Worm (Caenorhabditis elegans) whole organism, early embryonic: ENCODE results near the gene raga-1.

ENCODE experiments used
- B0310.2 ChIP-seq: sonication (generic microtip); optimal IDR thresholded peaks from 2 replicates; lab custom pipeline; 2016; ENCODE audit warnings: mild to moderate bottlenecking, missing genetic modification characterization, missing compliant biosample characterization
- F13C5.2 ChIP-seq: sonication (generic microtip); optimal IDR thresholded peaks from 2 replicates; lab custom pipeline; 2017; ENCODE audit warnings: mild to moderate bottlenecking, missing genetic modification characterization, inconsistent platforms, missing compliant biosample characterization
- aly-1 ChIP-seq: sonication (generic microtip); optimal IDR thresholded peaks from 2 replicates; lab custom pipeline; 2016; ENCODE audit warnings: missing genetic modification characterization, missing compliant biosample characterization
- ama-1 ChIP-seq: fragments of 150-350 bp; optimal IDR thresholded peaks from 2 replicates; lab custom pipeline; 2014
- ceh-13 ChIP-seq: fragments of 200-800 bp; sonication (Bioruptor generic); optimal IDR thresholded peaks from 2 replicates; lab custom pipeline; 2018; ENCODE audit warnings: mild to moderate bottlenecking, missing genetic modification characterization, missing compliant biosample characterization
- ceh-36 ChIP-seq: sonication (generic microtip); optimal IDR thresholded peaks from 2 replicates; lab custom pipeline; 2016; ENCODE audit warnings: missing genetic modification characterization, inconsistent platforms, missing compliant biosample characterization
- ets-7 ChIP-seq: sonication (generic microtip); optimal IDR thresholded peaks from 2 replicates; lab custom pipeline; 2016; ENCODE audit warnings: missing genotype, missing genetic modification characterization, missing compliant biosample characterization
- flt-1 ChIP-seq: fragments of 200-800 bp; sonication (Bioruptor generic); IDR thresholded peaks from 2 replicates; pipeline ENCODE4 v1.3.6; 2022; ENCODE audit warnings: missing genetic modification characterization, missing compliant biosample characterization
- hmbx-1 ChIP-seq: sonication (generic microtip); optimal IDR thresholded peaks from 2 replicates; lab custom pipeline; 2016; ENCODE audit warnings: mild to moderate bottlenecking, missing genetic modification characterization, missing compliant biosample characterization
- hmg-4 ChIP-seq: fragments of 200-800 bp; sonication (Bioruptor generic); optimal IDR thresholded peaks from 2 replicates; lab custom pipeline; 2018; ENCODE audit warnings: mild to moderate bottlenecking, missing genetic modification characterization, missing compliant biosample characterization
- hnd-1 ChIP-seq: sonication (generic microtip); optimal IDR thresholded peaks from 2 replicates; lab custom pipeline; 2016; ENCODE audit warnings: missing genetic modification characterization, missing compliant biosample characterization
- pes-1 ChIP-seq: fragments of 200-800 bp; sonication (Bioruptor generic); IDR thresholded peaks from 2 replicates; pipeline ENCODE4 v1.3.6; 2022; ENCODE audit warnings: missing genetic modification reagents, missing genetic modification characterization, missing compliant biosample characterization
- scrt-1 ChIP-seq: fragments of 200-800 bp; sonication (Bioruptor generic); IDR thresholded peaks from 2 replicates; pipeline ENCODE4 v1.3.6; 2022; ENCODE audit warnings: missing genetic modification characterization, missing compliant biosample characterization
- sea-1 ChIP-seq: fragments of 200-800 bp; sonication (Bioruptor generic); conservative IDR thresholded peaks from 2 replicates; pipeline ENCODE4 v1.3.6; 2022; ENCODE audit warnings: missing genetic modification characterization, missing compliant biosample characterization
- tbx-11 ChIP-seq: fragments of 200-800 bp; sonication (Bioruptor generic); IDR thresholded peaks from 2 replicates; pipeline ENCODE4 v1.3.6; 2022; ENCODE audit warnings: missing genetic modification characterization, missing compliant biosample characterization
- tbx-37 ChIP-seq: fragments of 200-800 bp; sonication (Bioruptor generic); conservative IDR thresholded peaks from 2 replicates; pipeline ENCODE4 v1.3.6; 2022; ENCODE audit warnings: missing genetic modification reagents, missing genetic modification characterization, missing compliant biosample characterization
- tra-4 ChIP-seq: sonication (generic microtip); optimal IDR thresholded peaks from 2 replicates; lab custom pipeline; 2017; ENCODE audit warnings: missing genetic modification characterization, missing compliant biosample characterization

raga-1 gene

DNA sequence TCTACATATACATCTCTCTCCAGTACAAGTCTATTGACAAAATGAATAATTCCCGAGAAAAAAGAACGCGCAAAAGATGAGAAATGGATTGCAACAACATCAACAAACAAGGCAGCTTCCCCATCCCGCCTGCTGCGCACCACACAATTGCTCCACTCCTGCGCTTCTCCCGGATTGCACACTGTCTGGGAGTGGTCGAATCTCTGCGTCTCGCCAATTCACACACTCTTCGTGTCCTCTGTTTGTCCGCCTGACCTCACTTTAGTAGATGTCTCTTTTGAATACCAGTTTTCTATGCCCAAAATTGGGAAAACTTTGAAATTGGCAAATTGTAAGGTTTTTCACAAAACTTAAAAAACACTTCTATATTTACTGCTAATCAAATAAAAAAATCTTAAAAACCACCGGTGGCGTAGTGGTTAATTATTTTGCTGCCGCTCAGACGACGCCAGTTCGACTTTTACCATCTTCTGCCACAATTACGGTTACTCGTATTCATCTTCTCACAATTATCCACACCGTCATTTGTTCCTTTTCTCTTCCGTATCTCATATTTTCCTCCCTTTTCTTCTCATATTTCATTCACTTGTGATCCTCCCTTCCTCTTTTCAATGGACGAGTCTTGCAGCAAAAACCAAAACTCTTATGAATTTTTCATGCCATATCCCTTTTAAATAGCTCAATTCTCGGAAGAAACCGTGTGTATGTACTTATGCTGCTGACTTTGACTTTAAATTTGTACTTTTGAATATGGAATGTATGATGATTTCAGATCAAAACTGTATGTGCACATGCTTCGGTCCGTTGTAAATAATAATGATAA is 4.7 kb downstream of the raga-1 start, which contains the start of gene rsf-1:
Gene rsf-1 (plus strand): TSS at position 773 of the 823 bp plus-strand sequence.
- TF ChIP-seq hmbx-1 (tag; lab: Kevin White, UChicago) = no peak
- TF ChIP-seq tbx-37 (GFP tag; lab: Robert Waterston, UW) = no peak
- TF ChIP-seq hnd-1 (tag; lab: Kevin White, UChicago) = no peak
- TF ChIP-seq ets-7 = no peak
- TF ChIP-seq flt-1 (GFP tag; lab: Robert Waterston, UW) = no peak
- no peak for TF ChIP-seq ceh-36 (tag; lab: Kevin White, UChicago)
- no peak for TF ChIP-seq B0310.2 (tag; lab: Kevin White, UChicago)
- TF ChIP-seq F13C5.2 (tag; lab: Kevin White, UChicago) = no peak
- no peak for TF ChIP-seq ama-1 (lab: Kevin White, UChicago)
- TF ChIP-seq scrt-1 (GFP tag; lab: Robert Waterston, UW) = no peak
- TF ChIP-seq tra-4 (tag; lab: Kevin White, UChicago) = no peak
- TF ChIP-seq sea-1 (GFP tag; lab: Robert Waterston, UW) = no peak
- no peak for TF ChIP-seq ceh-13 (GFP tag; lab: Kevin White, UChicago)
- no peak for TF ChIP-seq aly-1 (tag; lab: Kevin White, UChicago)
- no peak for TF ChIP-seq pes-1
- no peak for TF ChIP-seq tbx-11 (GFP tag; lab: Robert Waterston, UW)

DNA sequence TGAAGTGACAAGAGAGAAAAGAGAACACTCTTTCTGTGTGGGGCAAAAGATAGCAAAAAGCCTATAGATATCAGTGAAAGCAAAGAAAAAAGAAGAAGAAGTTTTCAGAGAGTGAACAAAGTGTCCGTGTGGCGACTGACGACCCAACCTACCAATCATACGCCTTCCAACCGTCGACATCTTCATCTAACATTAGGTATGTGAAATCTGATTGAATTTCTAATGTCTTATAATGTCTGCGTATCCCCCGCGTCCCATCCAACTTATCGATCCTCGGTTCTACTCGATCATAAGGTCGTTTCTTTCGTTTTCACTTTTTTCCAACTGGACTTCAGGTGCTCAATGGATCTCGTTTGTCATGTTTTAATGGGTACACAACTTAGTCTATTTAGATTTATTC is 6.2 kb downstream of the raga-1 start:
- TF ChIP-seq scrt-1 (GFP tag; lab: Robert Waterston, UW) (no peak), ceh-13 (GFP tag; lab: Kevin White, UChicago) (no peak), hmbx-1 (tag; lab: Kevin White, UChicago) (no peak), pes-1 (no peak), tbx-37 (GFP tag; lab: Robert Waterston, UW) (no peak), hnd-1 (tag; lab: Kevin White, UChicago) (no peak), ets-7 (no peak), B0310.2 (tag; lab: Kevin White, UChicago) (no peak), ama-1 (lab: Kevin White, UChicago) (no peak), hmg-4 (GFP tag; lab: Kevin White, UChicago) (no peak), sea-1 (GFP tag; lab: Robert Waterston, UW) (no peak), tra-4 (tag; lab: Kevin White, UChicago) (no peak), tbx-11 (GFP tag; lab: Robert Waterston, UW) (no peak), aly-1 (tag; lab: Kevin White, UChicago) (no peak), ceh-36 (tag; lab: Kevin White, UChicago) (no peak), F13C5.2 (tag; lab: Kevin White, UChicago) (no peak)

DNA sequence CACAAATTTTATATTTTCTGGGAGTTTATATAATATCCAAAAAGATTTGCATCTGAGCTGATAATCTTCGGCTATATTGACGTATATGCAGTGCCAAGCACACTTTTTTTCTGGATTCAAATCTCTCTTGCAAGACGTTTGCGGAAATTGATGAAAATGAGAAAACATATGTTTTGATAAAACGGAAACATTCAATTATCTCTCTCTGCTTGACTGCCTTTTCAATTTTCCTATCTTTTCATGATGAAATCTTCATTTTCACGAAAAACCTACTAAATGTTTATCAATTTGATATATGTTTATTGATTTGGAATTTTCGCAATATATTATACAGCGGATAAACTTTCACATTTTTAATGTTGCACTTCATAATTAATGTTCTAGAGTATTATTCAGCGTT is 6.8 kb downstream of the raga-1 start:
- TF ChIP-seq ceh-13 (GFP tag; lab: Kevin White, UChicago) (no peak), tbx-37 (GFP tag; lab: Robert Waterston, UW) (no peak), scrt-1 (GFP tag; lab: Robert Waterston, UW) (no peak), sea-1 (GFP tag; lab: Robert Waterston, UW) (no peak), ceh-36 (tag; lab: Kevin White, UChicago) (no peak), tra-4 (tag; lab: Kevin White, UChicago) (no peak), ama-1 (lab: Kevin White, UChicago) (no peak), ets-7 (no peak), hmg-4 (GFP tag; lab: Kevin White, UChicago) (no peak), F13C5.2 (tag; lab: Kevin White, UChicago) (no peak), hmbx-1 (tag; lab: Kevin White, UChicago) (no peak), aly-1 (tag; lab: Kevin White, UChicago) (no peak), hnd-1 (tag; lab: Kevin White, UChicago) (no peak), flt-1 (GFP tag; lab: Robert Waterston, UW) (no peak)

DNA sequence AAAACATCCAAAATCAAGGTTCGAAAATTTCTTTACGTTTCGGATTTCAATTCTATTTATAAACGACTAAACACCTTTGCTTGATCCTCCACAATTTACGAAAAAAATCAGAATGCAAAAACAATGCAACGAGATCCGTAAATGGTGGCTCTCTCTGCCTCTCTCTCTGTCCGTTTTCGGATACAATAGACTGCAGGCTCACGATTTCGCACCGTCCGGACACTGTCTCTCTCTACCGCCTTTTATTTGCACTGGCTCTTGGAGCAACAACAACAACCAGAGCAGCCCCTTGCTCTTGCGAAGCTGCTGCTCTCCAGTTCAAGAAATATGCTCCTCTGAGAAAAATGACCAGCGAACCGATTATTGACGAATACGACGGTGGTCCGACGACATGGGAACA is 11.1 kb downstream of the raga-1 start, which contains the start of gene T24F1.7:
Gene T24F1.7 (plus strand): TSS at position 301 of the 400 bp plus-strand sequence.
- TF ChIP-seq flt-1 (GFP tag; lab: Robert Waterston, UW) (no peak), ama-1 (lab: Kevin White, UChicago) (no peak), B0310.2 (tag; lab: Kevin White, UChicago) (no peak), tbx-37 (GFP tag; lab: Robert Waterston, UW) (no peak), F13C5.2 (tag; lab: Kevin White, UChicago) (no peak), ets-7 (no peak), ceh-36 (tag; lab: Kevin White, UChicago) (no peak), hnd-1 (tag; lab: Kevin White, UChicago) (no peak), tra-4 (tag; lab: Kevin White, UChicago) (no peak)

DNA sequence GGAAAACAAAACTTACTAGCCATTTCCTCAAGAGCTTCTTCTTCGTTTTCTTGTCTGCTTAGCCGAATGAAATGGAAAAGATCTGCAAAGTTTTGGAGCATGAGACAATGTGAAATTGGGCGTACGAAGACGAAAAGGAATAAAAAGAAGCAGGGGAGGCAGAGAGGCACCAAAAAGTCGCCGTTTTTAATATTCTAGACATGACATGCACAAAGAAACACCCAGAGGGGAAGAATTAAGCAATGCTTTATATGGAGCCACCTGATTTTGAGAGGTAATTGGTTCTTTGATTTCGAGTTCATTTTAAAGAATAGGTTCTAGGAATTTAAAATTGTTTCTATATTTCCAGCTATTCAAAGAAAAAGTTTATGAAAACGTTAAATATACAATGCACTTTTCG is 13.0 kb downstream of the raga-1 start, which contains the start of gene T24F1.4:
Gene T24F1.4 (minus strand): TSS at position 101 of the 400 bp plus-strand sequence.
- TF ChIP-seq tra-4 (tag; lab: Kevin White, UChicago) (no peak), hnd-1 (tag; lab: Kevin White, UChicago) (no peak), tbx-37 (GFP tag; lab: Robert Waterston, UW) (no peak), flt-1 (GFP tag; lab: Robert Waterston, UW) (no peak), aly-1 (tag; lab: Kevin White, UChicago) (no peak), hmbx-1 (tag; lab: Kevin White, UChicago) (no peak), pes-1 (no peak), sea-1 (GFP tag; lab: Robert Waterston, UW) (no peak), ets-7 (no peak), ceh-36 (tag; lab: Kevin White, UChicago) (no peak), scrt-1 (GFP tag; lab: Robert Waterston, UW) (no peak), tbx-11 (GFP tag; lab: Robert Waterston, UW) (no peak), B0310.2 (tag; lab: Kevin White, UChicago) (no peak), ama-1 (lab: Kevin White, UChicago) (no peak)

DNA sequence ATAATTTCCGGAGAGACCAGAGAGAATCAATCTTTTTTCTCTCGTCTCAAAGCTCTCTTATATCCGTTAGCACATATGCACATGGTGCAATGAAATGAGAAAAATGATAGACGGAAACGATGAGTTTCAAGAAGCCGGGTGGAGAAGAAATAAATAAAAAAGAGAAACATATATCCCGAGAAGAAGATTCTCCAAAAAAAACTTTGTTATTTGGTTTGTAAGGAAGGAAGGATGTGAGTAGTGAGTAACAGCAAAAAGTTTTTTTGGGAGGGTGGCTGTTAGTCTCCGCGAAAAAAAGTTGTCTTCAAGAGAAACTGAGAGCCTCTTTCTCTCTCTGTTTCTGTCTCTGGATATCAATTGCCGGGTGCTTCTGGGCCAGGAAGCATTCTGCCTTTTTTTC is 15.5 kb downstream of the raga-1 start:
- TF ChIP-seq hmg-4 (GFP tag; lab: Kevin White, UChicago) = no peak
